Worm (Caenorhabditis elegans) whole organism, early embryonic: ENCODE results near the gene hars-1.
A peak's percentile ranks its signal among the peaks of the same experiment; 100 is the strongest.

Experiments used
- B0310.2 ChIP-seq: sonication (generic microtip); optimal IDR thresholded peaks from 2 replicates; lab custom pipeline; 2016; ENCODE audit warnings: mild to moderate bottlenecking, missing genetic modification characterization, missing compliant biosample characterization
- F13C5.2 ChIP-seq: sonication (generic microtip); optimal IDR thresholded peaks from 2 replicates; lab custom pipeline; 2017; ENCODE audit warnings: mild to moderate bottlenecking, missing genetic modification characterization, inconsistent platforms, missing compliant biosample characterization
- aly-1 ChIP-seq: sonication (generic microtip); optimal IDR thresholded peaks from 2 replicates; lab custom pipeline; 2016; ENCODE audit warnings: missing genetic modification characterization, missing compliant biosample characterization
- ama-1 ChIP-seq: fragments of 150-350 bp; optimal IDR thresholded peaks from 2 replicates; lab custom pipeline; 2014
- ceh-13 ChIP-seq: fragments of 200-800 bp; sonication (Bioruptor generic); optimal IDR thresholded peaks from 2 replicates; lab custom pipeline; 2018; ENCODE audit warnings: mild to moderate bottlenecking, missing genetic modification characterization, missing compliant biosample characterization
- ceh-36 ChIP-seq: sonication (generic microtip); optimal IDR thresholded peaks from 2 replicates; lab custom pipeline; 2016; ENCODE audit warnings: missing genetic modification characterization, inconsistent platforms, missing compliant biosample characterization
- ets-7 ChIP-seq: sonication (generic microtip); optimal IDR thresholded peaks from 2 replicates; lab custom pipeline; 2016; ENCODE audit warnings: missing genotype, missing genetic modification characterization, missing compliant biosample characterization
- flt-1 ChIP-seq: fragments of 200-800 bp; sonication (Bioruptor generic); IDR thresholded peaks from 2 replicates; pipeline ENCODE4 v1.3.6; 2022; ENCODE audit warnings: missing genetic modification characterization, missing compliant biosample characterization
- hmbx-1 ChIP-seq: sonication (generic microtip); optimal IDR thresholded peaks from 2 replicates; lab custom pipeline; 2016; ENCODE audit warnings: mild to moderate bottlenecking, missing genetic modification characterization, missing compliant biosample characterization
- hmg-4 ChIP-seq: fragments of 200-800 bp; sonication (Bioruptor generic); optimal IDR thresholded peaks from 2 replicates; lab custom pipeline; 2018; ENCODE audit warnings: mild to moderate bottlenecking, missing genetic modification characterization, missing compliant biosample characterization
- hnd-1 ChIP-seq: sonication (generic microtip); optimal IDR thresholded peaks from 2 replicates; lab custom pipeline; 2016; ENCODE audit warnings: missing genetic modification characterization, missing compliant biosample characterization
- pes-1 ChIP-seq: fragments of 200-800 bp; sonication (Bioruptor generic); IDR thresholded peaks from 2 replicates; pipeline ENCODE4 v1.3.6; 2022; ENCODE audit warnings: missing genetic modification reagents, missing genetic modification characterization, missing compliant biosample characterization
- scrt-1 ChIP-seq: fragments of 200-800 bp; sonication (Bioruptor generic); IDR thresholded peaks from 2 replicates; pipeline ENCODE4 v1.3.6; 2022; ENCODE audit warnings: missing genetic modification characterization, missing compliant biosample characterization
- sea-1 ChIP-seq: fragments of 200-800 bp; sonication (Bioruptor generic); conservative IDR thresholded peaks from 2 replicates; pipeline ENCODE4 v1.3.6; 2022; ENCODE audit warnings: missing genetic modification characterization, missing compliant biosample characterization
- tbx-11 ChIP-seq: fragments of 200-800 bp; sonication (Bioruptor generic); IDR thresholded peaks from 2 replicates; pipeline ENCODE4 v1.3.6; 2022; ENCODE audit warnings: missing genetic modification characterization, missing compliant biosample characterization
- tbx-37 ChIP-seq: fragments of 200-800 bp; sonication (Bioruptor generic); conservative IDR thresholded peaks from 2 replicates; pipeline ENCODE4 v1.3.6; 2022; ENCODE audit warnings: missing genetic modification reagents, missing genetic modification characterization, missing compliant biosample characterization
- tra-4 ChIP-seq: sonication (generic microtip); optimal IDR thresholded peaks from 2 replicates; lab custom pipeline; 2017; ENCODE audit warnings: missing genetic modification characterization, missing compliant biosample characterization

The hars-1 gene

DNA sequence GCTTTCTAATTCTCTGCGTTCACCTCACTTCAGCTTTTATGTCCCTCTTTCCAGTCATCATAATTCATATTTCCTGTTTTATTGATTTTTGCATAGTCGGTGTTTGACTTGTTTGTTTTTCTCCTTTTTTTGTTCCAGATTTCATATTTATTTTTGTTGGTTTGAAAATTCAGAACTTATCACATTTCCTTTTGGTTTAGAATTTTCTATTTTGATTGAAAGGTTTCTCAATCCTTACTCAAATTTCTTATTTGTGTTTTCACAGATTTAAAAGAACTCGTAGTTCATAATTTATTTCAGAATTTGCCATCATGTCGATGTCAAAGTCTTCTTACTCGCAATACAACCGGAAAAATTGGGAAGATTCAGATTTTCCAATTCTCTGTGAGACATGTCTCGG is 2.3 kb downstream of the hars-1 start, which contains the start of gene rbm-22:
Gene rbm-22 (plus strand): TSS at position 301 of the 400 bp plus-strand sequence.
- TF ChIP-seq ama-1 (lab: Kevin White, UChicago) = no peak

DNA sequence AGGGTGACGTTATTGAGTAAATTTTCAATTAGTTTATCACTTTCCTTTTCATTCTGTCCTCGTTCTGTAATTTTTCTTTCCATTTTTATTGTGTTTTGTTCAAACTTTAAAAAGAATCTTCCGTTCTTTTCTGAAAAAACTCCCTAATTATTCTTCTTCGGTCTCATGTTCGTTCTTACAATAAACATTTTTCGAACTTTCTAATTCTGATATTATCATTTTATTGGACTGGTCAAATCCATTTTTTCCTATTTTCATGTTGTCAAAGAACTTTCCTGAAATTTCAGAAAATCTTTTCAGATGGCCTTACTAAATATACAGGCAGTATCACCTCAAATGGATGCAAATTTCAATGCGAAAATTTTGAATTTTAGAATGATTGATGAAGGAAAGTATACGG is 5.3 kb downstream of the hars-1 start, which contains the start of gene nish-1:
Gene nish-1 (plus strand): TSS at position 301 of the 400 bp plus-strand sequence.
- TF ChIP-seq aly-1 = no peak
- TF ChIP-seq ets-7 = no peak
- no peak for TF ChIP-seq F13C5.2

DNA sequence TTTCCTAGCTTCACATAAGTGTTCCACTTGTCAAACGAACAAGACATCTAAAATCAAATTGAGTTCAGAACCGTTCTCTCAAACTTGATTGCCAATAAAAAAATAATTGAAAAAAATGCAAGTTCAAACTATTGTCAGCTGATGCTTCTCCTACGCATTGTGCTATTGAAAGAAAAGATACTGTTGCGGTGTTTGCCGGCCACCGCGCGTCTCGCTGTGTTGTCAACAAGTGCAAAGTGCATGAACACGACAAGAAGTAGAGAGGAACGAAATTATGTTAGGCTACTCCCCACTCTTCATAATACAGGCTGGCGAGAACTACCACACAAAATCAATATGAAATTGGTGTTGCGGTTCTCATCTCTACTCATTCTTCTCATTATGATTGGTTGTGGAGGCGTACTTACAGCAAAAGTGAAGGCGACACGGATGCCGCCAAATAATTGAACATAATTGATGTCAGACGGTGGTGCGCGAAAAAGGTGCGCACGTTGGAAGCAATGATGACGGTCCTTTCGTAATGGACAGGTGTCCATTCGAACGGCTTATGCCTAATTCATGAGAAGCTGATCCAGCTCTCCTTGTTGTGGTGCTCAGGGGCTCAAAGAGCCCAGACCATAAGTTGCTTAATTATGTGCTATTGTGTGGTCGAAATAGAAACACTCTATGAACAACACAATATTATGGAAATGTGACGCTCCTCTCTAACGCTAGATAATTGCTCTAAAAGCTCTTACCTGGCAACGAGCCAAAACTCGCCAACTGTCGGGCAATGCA is 8.8 kb downstream of the hars-1 start:
- TF ChIP-seq ama-1 (lab: Kevin White, UChicago) (no peak), aly-1 (no peak), tbx-37 (no peak), ceh-36 (tag; lab: Kevin White, UChicago) (no peak), ceh-13 (no peak), tbx-11 (GFP tag; lab: Robert Waterston, UW) (no peak)

DNA sequence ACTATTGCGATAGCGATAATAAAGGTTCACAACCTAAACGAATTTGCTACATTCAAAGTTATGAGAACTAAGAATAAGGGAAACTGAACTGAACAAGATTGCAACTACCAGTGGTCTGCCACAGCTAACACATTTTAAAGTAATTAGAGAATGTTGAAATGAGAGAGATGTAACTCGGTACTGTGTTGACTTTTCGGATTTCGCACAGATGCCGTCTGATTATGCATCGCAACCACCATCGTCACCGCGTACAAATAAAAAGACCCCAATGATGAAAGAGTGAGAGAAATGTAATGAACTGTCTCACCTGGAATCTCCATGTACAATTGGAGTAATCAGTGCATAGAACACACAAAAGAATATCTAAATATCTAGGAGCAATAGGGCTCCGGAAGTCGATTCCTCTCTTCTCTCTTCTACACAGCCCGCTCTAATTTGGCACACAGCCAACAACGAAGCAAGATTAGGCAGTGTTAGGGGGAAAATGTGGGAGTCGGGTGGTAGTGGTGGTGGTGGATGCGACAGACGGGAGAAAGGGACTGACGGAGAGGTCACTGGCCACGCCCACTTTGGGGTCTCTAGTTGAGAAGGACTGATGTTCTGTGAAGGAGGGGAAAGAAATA is 10.0 kb downstream of the hars-1 start, which contains the start of gene F13E9.11:
Gene F13E9.11 (minus strand): TSS at position 507 of the 623 bp plus-strand sequence.
- TF ChIP-seq ets-7 (peak; percentile 51), tbx-11 (GFP tag; lab: Robert Waterston, UW) (0 out of 2 replicates have a peak, but pooled peaks have one; percentile 48), sea-1 (GFP tag; lab: Robert Waterston, UW) (no peak), hmbx-1 (no peak), hmg-4 (GFP tag; lab: Kevin White, UChicago) (peak; percentile 10)

DNA sequence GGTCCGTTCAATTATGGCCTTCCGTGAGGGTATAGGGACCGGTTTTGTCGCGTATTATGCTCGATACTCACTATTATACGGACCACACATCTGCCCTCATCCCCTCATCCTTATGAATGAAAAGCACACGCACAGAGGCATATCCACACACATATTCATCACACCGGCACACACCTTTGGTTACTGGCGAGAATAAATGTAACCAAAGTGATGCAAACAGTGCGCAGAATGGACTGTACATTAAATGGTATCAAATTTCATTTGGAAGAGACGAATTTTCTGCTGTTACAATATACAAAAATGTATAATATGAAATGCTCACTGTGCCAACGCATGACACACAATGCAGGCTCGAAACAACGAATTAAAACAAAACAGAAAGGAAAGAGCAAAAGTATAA is 10.9 kb downstream of the hars-1 start:
- TF ChIP-seq tra-4 = no peak
- no peak for TF ChIP-seq ama-1 (lab: Kevin White, UChicago)
- TF ChIP-seq sea-1 (GFP tag; lab: Robert Waterston, UW) = no peak
- TF ChIP-seq hnd-1 = no peak
- no peak for TF ChIP-seq ceh-36 (tag; lab: Kevin White, UChicago)
- peak; percentile 21 for TF ChIP-seq hmg-4 (GFP tag; lab: Kevin White, UChicago)
- no peak for TF ChIP-seq ets-7
- TF ChIP-seq ceh-13 = no peak
- TF ChIP-seq B0310.2 (tag; lab: Kevin White, UChicago) = no peak
- 0 out of 2 replicates have a peak, but pooled peaks have one; percentile 43 for TF ChIP-seq flt-1 (GFP tag; lab: Robert Waterston, UW)
- TF ChIP-seq tbx-37 = no peak
- no peak for TF ChIP-seq aly-1
- TF ChIP-seq tbx-11 (GFP tag; lab: Robert Waterston, UW) = no peak
- no peak for TF ChIP-seq scrt-1 (GFP tag; lab: Robert Waterston, UW)
- TF ChIP-seq F13C5.2 = no peak

DNA sequence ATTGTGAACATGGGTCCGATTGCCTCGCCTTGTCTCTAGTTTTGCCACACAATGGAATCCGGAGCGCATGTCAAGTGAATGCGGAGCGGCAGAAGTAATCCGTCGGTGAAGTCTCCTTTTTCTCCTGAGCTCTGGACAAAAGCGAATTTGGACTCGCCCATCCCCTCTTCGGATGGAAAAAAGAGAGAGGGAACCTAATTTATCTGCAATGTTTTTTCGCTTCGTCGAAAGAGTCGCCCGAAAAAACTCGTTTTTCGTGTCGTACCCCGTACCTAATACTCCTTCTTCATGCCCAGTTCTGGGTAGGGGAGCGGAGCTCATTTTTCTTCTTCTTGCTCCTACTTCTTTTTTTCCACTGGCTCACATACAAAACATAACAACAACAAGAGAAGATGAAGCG is 11.4 kb downstream of the hars-1 start:
- no peak for TF ChIP-seq ceh-36 (tag; lab: Kevin White, UChicago)
- TF ChIP-seq pes-1 (GFP tag; lab: Robert Waterston, UW) = no peak
- TF ChIP-seq aly-1 = no peak
- TF ChIP-seq ceh-13 = no peak
- no peak for TF ChIP-seq B0310.2 (tag; lab: Kevin White, UChicago)
- no peak for TF ChIP-seq hnd-1
- no peak for TF ChIP-seq scrt-1 (GFP tag; lab: Robert Waterston, UW)
- TF ChIP-seq sea-1 (GFP tag; lab: Robert Waterston, UW) = no peak
- no peak for TF ChIP-seq ets-7
- TF ChIP-seq ama-1 (lab: Kevin White, UChicago) = no peak
- no peak for TF ChIP-seq F13C5.2
- no peak for TF ChIP-seq hmg-4 (GFP tag; lab: Kevin White, UChicago)
- no peak for TF ChIP-seq tbx-11 (GFP tag; lab: Robert Waterston, UW)
- no peak for TF ChIP-seq flt-1 (GFP tag; lab: Robert Waterston, UW)
- TF ChIP-seq tbx-37 = no peak
- TF ChIP-seq tra-4 = no peak
- TF ChIP-seq hmbx-1 = no peak

DNA sequence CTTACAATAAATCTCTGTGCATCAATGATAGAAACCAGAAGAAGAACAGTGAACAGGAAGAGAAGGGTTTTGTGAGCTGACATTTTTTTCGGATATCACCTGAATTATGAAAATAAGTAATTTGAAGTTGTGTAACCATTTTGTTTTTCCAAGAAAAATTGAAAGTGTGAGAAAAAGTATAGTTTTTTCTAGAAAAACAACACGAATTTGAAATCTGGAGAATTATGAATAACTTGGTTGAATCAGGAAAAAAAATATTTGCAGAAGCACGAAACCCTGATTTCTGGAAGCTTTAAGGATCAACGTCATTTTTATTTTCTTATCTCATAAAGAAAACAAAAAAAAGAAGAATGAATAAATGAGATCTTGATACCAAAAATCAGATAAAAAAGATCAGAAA is 15.8 kb downstream of the hars-1 start, which contains the start of gene F13E9.12:
Gene F13E9.12 (minus strand): TSS at position 101 of the 400 bp plus-strand sequence.
- TF ChIP-seq F13C5.2 = no peak
- TF ChIP-seq ceh-13 = no peak
- TF ChIP-seq ama-1 (lab: Kevin White, UChicago) = no peak
- no peak for TF ChIP-seq hnd-1
- no peak for TF ChIP-seq tbx-11 (GFP tag; lab: Robert Waterston, UW)

DNA sequence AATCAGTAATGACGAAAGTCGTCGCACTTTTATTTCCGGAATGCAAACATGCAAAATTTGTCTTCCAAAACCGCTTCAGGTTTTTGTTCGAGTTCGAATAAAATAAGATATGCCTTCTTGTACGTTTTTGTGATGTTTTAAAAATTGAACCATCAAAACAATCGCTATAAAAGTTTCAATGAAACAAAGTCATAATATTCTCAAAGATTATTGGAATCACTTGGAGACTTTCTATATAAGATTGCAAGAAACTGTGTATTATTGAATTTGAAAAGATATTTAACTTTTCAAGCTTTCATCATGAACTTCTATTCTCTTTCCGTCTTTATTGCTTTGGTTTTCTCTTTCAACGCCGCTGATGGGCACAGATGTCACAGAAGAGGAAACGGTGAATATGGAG is 18.1 kb downstream of the hars-1 start, which contains the start of gene fipr-14:
Gene fipr-14 (plus strand): TSS at position 301 of the 400 bp plus-strand sequence.
- TF ChIP-seq hmg-4 (GFP tag; lab: Kevin White, UChicago) (no peak), tra-4 (no peak), scrt-1 (GFP tag; lab: Robert Waterston, UW) (no peak), ceh-13 (no peak), F13C5.2 (no peak), pes-1 (GFP tag; lab: Robert Waterston, UW) (no peak), ets-7 (no peak), aly-1 (no peak)

DNA sequence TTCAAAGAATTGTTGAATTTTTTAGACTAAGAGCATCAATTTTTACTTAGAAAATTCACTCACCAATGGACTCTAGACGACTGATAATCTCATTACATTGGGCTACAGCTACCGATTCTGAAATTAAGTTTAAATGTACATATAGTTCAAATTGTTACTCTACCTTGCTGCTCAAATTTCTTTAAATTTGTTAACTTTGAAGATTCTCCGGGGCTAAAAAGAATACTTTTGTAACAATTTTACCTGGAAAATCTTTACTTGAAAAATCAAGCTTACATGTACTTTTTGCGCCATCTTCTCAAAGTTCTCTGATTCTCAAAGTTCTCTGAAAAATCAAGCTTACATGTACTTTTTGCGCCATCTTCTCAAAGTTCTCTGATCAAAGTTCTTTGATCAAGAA is 20.8 kb downstream of the hars-1 start, which contains the start of gene sdz-13:
Gene sdz-13 (minus strand): TSS at position 101 of the 400 bp plus-strand sequence.
- TF ChIP-seq tbx-11 (GFP tag; lab: Robert Waterston, UW) (no peak), scrt-1 (GFP tag; lab: Robert Waterston, UW) (no peak), F13C5.2 (no peak), hnd-1 (no peak), flt-1 (GFP tag; lab: Robert Waterston, UW) (no peak), ceh-13 (no peak), ama-1 (lab: Kevin White, UChicago) (no peak), aly-1 (no peak)
